Worm (Caenorhabditis elegans) whole organism, young adult: ENCODE data around the gene ZC15.3.

Experiments
- ama-1 ChIP-seq, 3 experiments: fragments of 150-350 bp in 1 of 3; sonication (generic microtip) in 2 of 3; optimal IDR thresholded peaks; 2 replicates each; lab custom pipeline; 2014 to 2018; ENCODE audit warnings: missing biosample characterization in 2 of 3, missing genetic modification characterization in 2 of 3, missing genetic modification reagents in 2 of 3
- dpl-1 ChIP-seq: fragments of 150-350 bp; optimal IDR thresholded peaks from 2 replicates; lab custom pipeline; 2014; ENCODE audit warnings: missing biosample characterization, missing genetic modification reagents, missing genetic modification characterization
- ets-4 ChIP-seq: fragments of 200-800 bp; sonication (Bioruptor generic); optimal IDR thresholded peaks from 2 replicates; lab custom pipeline; 2018; ENCODE audit warnings: mild to moderate bottlenecking, missing genetic modification characterization, missing compliant biosample characterization
- snpc-4 ChIP-seq, 5 experiments: fragments of 150-350 bp in 1 of 5; sonication (generic microtip) in 4 of 5; optimal IDR thresholded peaks; 2 replicates each; lab custom pipeline; 2014 to 2018; ENCODE audit warnings: missing genetic modification characterization in 5 of 5, missing biosample characterization in 3 of 5, antibody characterized with exemption in 2 of 5, mild to moderate bottlenecking in 2 of 5, missing compliant biosample characterization in 2 of 5, missing genotype in 2 of 5, moderate library complexity in 2 of 5, missing genetic modification reagents in 1 of 5

- no peak for TF ChIP-seq ets-4 (GFP tag; lab: Kevin White, UChicago)
- TF ChIP-seq dpl-1, result no peak
- TF ChIP-seq snpc-4 (GFP tag; optimal IDR thresholded peaks at IDR 0.05; lab: Kevin White, UChicago), result no peak
- TF ChIP-seq snpc-4 (tag; optimal IDR thresholded peaks at IDR 0.05; lab: Kevin White, UChicago), result no peak
- TF ChIP-seq ama-1 (optimal IDR thresholded peaks at IDR 0.05; lab: Kevin White, UChicago), result no peak
- TF ChIP-seq ama-1 (GFP tag; optimal IDR thresholded peaks at IDR 0.05; lab: Kevin White, UChicago), result no peak
Measured at ce11 chrV:20310575-20310974, 7.2 kb downstream of the ZC15.3 start, which contains the start of gene ZC15.10.
